Worm (Caenorhabditis elegans): ENCODE results near the gene srx-12.
A peak's percentile ranks its signal among the peaks of the same experiment; 100 is the strongest.

srx-12 gene

ce11 chrIV:1096154-1096553, 50.4 kb downstream of the srx-12 start:
- TF ChIP-seq egrh-3 (GFP tag; IDR thresholded peaks at IDR 0.05), result peak; percentile 48; the same call in 1 of the 2 replicates
- no peak for TF ChIP-seq let-607 (tag; optimal IDR thresholded peaks at IDR 0.05)
- TF ChIP-seq hsf-1 (GFP tag; IDR thresholded peaks at IDR 0.05), result no peak
- no peak for TF ChIP-seq hmg-20 (GFP tag; IDR thresholded peaks at IDR 0.05)
- no peak for TF ChIP-seq dpff-1 (tag; optimal IDR thresholded peaks at IDR 0.05)
- TF ChIP-seq zfh-2 (GFP tag; conservative IDR thresholded peaks at IDR 0.05), result peak; percentile 83
- TF ChIP-seq ceh-40 (GFP tag; IDR thresholded peaks at IDR 0.05), result no peak
- TF ChIP-seq egl-18 (GFP tag; IDR thresholded peaks at IDR 0.05), result no peak
- TF ChIP-seq snpc-4 (GFP tag; optimal IDR thresholded peaks at IDR 0.05), result no peak
- TF ChIP-seq snpc-4 (tag; optimal IDR thresholded peaks at IDR 0.05), result no peak
- TF ChIP-seq lag-1 (GFP tag; IDR thresholded peaks at IDR 0.05), result no peak

ce11 chrIV:1097153-1097552, 51.4 kb downstream of the srx-12 start, which contains the start of gene cox-18:
Gene cox-18, plus strand, starts transcription at chrIV:1097453.
- TF ChIP-seq dpl-1 (GFP tag; optimal IDR thresholded peaks at IDR 0.05), result no peak

All from whole organism, young adult.